In genomic region chr3R:27661971-27662489, dm6 we compare ENCODE assay signal across 2 fruit fly cellular contexts.
A peak's percentile ranks its signal among the peaks of the same experiment; 100 is the strongest.
TF ChIP-seq lines count a peak whose summit lies in the region.

TSS of gene unc80 (plus strand) at chr3R:27662439.

- TF ChIP-seq CTCF in whole organism, embryonic (GFP tag; optimal IDR thresholded peaks at IDR 0.05; lab: Kevin White, UChicago) = no peak

TF ChIP-seq in whole organism, adult, 20 proteins besides CTCF, POLR2A, EP300 and RAD21:
- TF ChIP-seq CG12768 (GFP tag; optimal IDR thresholded peaks at IDR 0.05; lab: Kevin White, UChicago) (no peak), CG5204 (GFP tag; optimal IDR thresholded peaks at IDR 0.05; lab: Kevin White, UChicago) (peak; percentile 57), toe (GFP tag; optimal IDR thresholded peaks at IDR 0.05; lab: Kevin White, UChicago) (peak; percentile 40), CG7045 (GFP tag; optimal IDR thresholded peaks at IDR 0.05; lab: Kevin White, UChicago) (peak; percentile 41), Mnt (GFP tag; optimal IDR thresholded peaks at IDR 0.05; lab: Kevin White, UChicago) (no peak)

TF ChIP-seq in whole organism, embryonic, 481 proteins besides CTCF, POLR2A, EP300 and RAD21:
- TF ChIP-seq pho (GFP tag; optimal IDR thresholded peaks at IDR 0.05; lab: Kevin White, UChicago) (peak; percentile 11), org-1 (GFP tag; optimal IDR thresholded peaks at IDR 0.05; lab: Kevin White, UChicago) (peak; percentile 1), CG18599 (GFP tag; optimal IDR thresholded peaks at IDR 0.05; lab: Kevin White, UChicago) (peak; percentile 81), CG32532 (GFP tag; IDR thresholded peaks at IDR 0.05; lab: Robert Waterston, UW) (peak; percentile 51; the same call in 1 of the 2 replicates), lab (GFP tag; optimal IDR thresholded peaks at IDR 0.05; lab: Kevin White, UChicago) (peak; percentile 73), Atf6 (GFP tag; IDR thresholded peaks at IDR 0.05; lab: Robert Waterston, UW) (0 out of 2 replicates have a peak, but pooled peaks have one; percentile 21), CG9932 (GFP tag; IDR thresholded peaks at IDR 0.05; lab: Robert Waterston, UW) (peak; percentile 43; the same call in 1 of the 2 replicates), bab2 (GFP tag; optimal IDR thresholded peaks at IDR 0.05; lab: Kevin White, UChicago) (no peak), yki (optimal IDR thresholded peaks at IDR 0.05; lab: Kevin White, UChicago) (no peak), Sry-δ (GFP tag; optimal IDR thresholded peaks at IDR 0.05; lab: Kevin White, UChicago) (no peak), row (GFP tag; IDR thresholded peaks at IDR 0.05; lab: Robert Waterston, UW) (peak; percentile 43; the same call in 2 of the 3 replicates), CG7372 (GFP tag; IDR thresholded peaks at IDR 0.05; lab: Robert Waterston, UW) (0 out of 2 replicates have a peak, but pooled peaks have one; percentile 8), CG16813 (GFP tag; IDR thresholded peaks at IDR 0.05; lab: Robert Waterston, UW; ENCODE audit: partially characterized antibody) (no peak), Ets65A (GFP tag; lab: Kevin White, UChicago) (peak; percentile 13), Meics (GFP tag; optimal IDR thresholded peaks at IDR 0.05; lab: Kevin White, UChicago) (peak; percentile 34), scrt (GFP tag; optimal IDR thresholded peaks at IDR 0.05; lab: Kevin White, UChicago) (peak; percentile 19), ara (GFP tag; IDR thresholded peaks at IDR 0.05; lab: Robert Waterston, UW) (no peak), Rx (GFP tag; IDR thresholded peaks at IDR 0.05; lab: Robert Waterston, UW) (no peak), Dbx (GFP tag; IDR thresholded peaks at IDR 0.05; lab: Robert Waterston, UW) (peak; percentile 30; the same call in 1 of the 3 replicates), CG6689 (GFP tag; IDR thresholded peaks at IDR 0.05; lab: Robert Waterston, UW) (no peak), CG14050 (GFP tag; IDR thresholded peaks at IDR 0.05; lab: Robert Waterston, UW) (0 out of 3 replicates have a peak, but pooled peaks have one; percentile 18), gce (GFP tag; IDR thresholded peaks at IDR 0.05; lab: Robert Waterston, UW) (peak; percentile 15; the same call in 1 of the 3 replicates), vnd (GFP tag; IDR thresholded peaks at IDR 0.05; lab: Robert Waterston, UW; ENCODE audit: partially characterized antibody) (no peak), schlank (tag; optimal IDR thresholded peaks at IDR 0.05; lab: Kevin White, UChicago) (no peak), CG11247 (GFP tag; IDR thresholded peaks at IDR 0.05; lab: Robert Waterston, UW) (0 out of 2 replicates have a peak, but pooled peaks have one; percentile 24), Hmr (GFP tag; optimal IDR thresholded peaks at IDR 0.05; lab: Kevin White, UChicago) (peak; percentile 59), hkb (optimal IDR thresholded peaks at IDR 0.05; lab: Kevin White, UChicago) (no peak), hkb (GFP tag; IDR thresholded peaks at IDR 0.05; lab: Robert Waterston, UW) (0 out of 2 replicates have a peak, but pooled peaks have one; percentile 15), CG4404 (GFP tag; IDR thresholded peaks at IDR 0.05; lab: Robert Waterston, UW) (no peak), lilli (GFP tag; optimal IDR thresholded peaks at IDR 0.05; lab: Kevin White, UChicago) (peak; percentile 7), ftz-f1 (GFP tag; optimal IDR thresholded peaks at IDR 0.05; lab: Kevin White, UChicago) (no peak), Mrtf (GFP tag; IDR thresholded peaks at IDR 0.05; lab: Robert Waterston, UW) (no peak), dysf (GFP tag; IDR thresholded peaks at IDR 0.05; lab: Robert Waterston, UW) (peak; percentile 32; the same call in 1 of the 3 replicates), Adf1 (GFP tag; IDR thresholded peaks at IDR 0.05; lab: Robert Waterston, UW) (peak; percentile 9; the same call in 1 of the 2 replicates), CG12071 (GFP tag; optimal IDR thresholded peaks at IDR 0.05; lab: Kevin White, UChicago) (peak; percentile 16), Rfx (GFP tag; IDR thresholded peaks at IDR 0.05; lab: Robert Waterston, UW) (0 out of 2 replicates have a peak, but pooled peaks have one; percentile 29), C15 (GFP tag; IDR thresholded peaks at IDR 0.05; lab: Robert Waterston, UW) (no peak), slbo (GFP tag; IDR thresholded peaks at IDR 0.05; lab: Robert Waterston, UW) (peak; percentile 42; the same call in 1 of the 2 replicates), Deaf1 (tag; optimal IDR thresholded peaks at IDR 0.05; lab: Kevin White, UChicago) (peak; percentile 84), Sox100B (GFP tag; optimal IDR thresholded peaks at IDR 0.05; lab: Kevin White, UChicago) (no peak), sob (GFP tag; IDR thresholded peaks at IDR 0.05; lab: Robert Waterston, UW) (no peak), CG2120 (GFP tag; optimal IDR thresholded peaks at IDR 0.05; lab: Kevin White, UChicago) (peak; percentile 59), Med (GFP tag; lab: Kevin White, UChicago) (peak; percentile 86), CG6683 (GFP tag; optimal IDR thresholded peaks at IDR 0.05; lab: Kevin White, UChicago) (no peak), CG11560 (tag; IDR thresholded peaks at IDR 0.05; lab: Robert Waterston, UW) (no peak), NFAT (GFP tag; IDR thresholded peaks at IDR 0.05; lab: Robert Waterston, UW) (peak; percentile 43), H2.0 (GFP tag; IDR thresholded peaks at IDR 0.05; lab: Robert Waterston, UW) (no peak), wdn (GFP tag; IDR thresholded peaks at IDR 0.05; lab: Robert Waterston, UW) (0 out of 2 replicates have a peak, but pooled peaks have one; percentile 50), gsb-n (tag; optimal IDR thresholded peaks at IDR 0.05; lab: Kevin White, UChicago) (no peak), lmd (GFP tag; IDR thresholded peaks at IDR 0.05; lab: Robert Waterston, UW) (peak; percentile 27; the same call in 1 of the 2 replicates), CG10209 (GFP tag; optimal IDR thresholded peaks at IDR 0.05; lab: Kevin White, UChicago) (peak; percentile 7), CG7556 (GFP tag; optimal IDR thresholded peaks at IDR 0.05; lab: Kevin White, UChicago) (peak; percentile 14), abd-A (tag; optimal IDR thresholded peaks at IDR 0.05; lab: Kevin White, UChicago) (peak; percentile 55), CG6854 (GFP tag; optimal IDR thresholded peaks at IDR 0.05; lab: Kevin White, UChicago) (peak; percentile 18), CG10366 (GFP tag; IDR thresholded peaks at IDR 0.05; lab: Robert Waterston, UW) (peak; percentile 65), CG15514 (GFP tag; optimal IDR thresholded peaks at IDR 0.05; lab: Kevin White, UChicago) (peak; percentile 19), prd (optimal IDR thresholded peaks at IDR 0.05; lab: Kevin White, UChicago) (no peak), prd (GFP tag; IDR thresholded peaks at IDR 0.05; lab: Robert Waterston, UW) (0 out of 3 replicates have a peak, but pooled peaks have one; percentile 19), p53 (GFP tag; optimal IDR thresholded peaks at IDR 0.05; lab: Kevin White, UChicago) (no peak), CG3281 (GFP tag; optimal IDR thresholded peaks at IDR 0.05; lab: Kevin White, UChicago) (peak; percentile 28)
